Worm (Caenorhabditis elegans): ENCODE results near the gene F32D8.3.

F32D8.3 gene

ce11 chrV:10896295-10896694 is 9.7 kb downstream of the F32D8.3 start, which contains the start of gene F32D8.13:
TSS of gene F32D8.13 (minus strand) at chrV:10896543.
- no peak for TF ChIP-seq ama-1 (optimal IDR thresholded peaks at IDR 0.05)
- no peak for TF ChIP-seq sox-2 (GFP tag; IDR thresholded peaks at IDR 0.05)
- TF ChIP-seq ceh-2 (tag; optimal IDR thresholded peaks at IDR 0.05) = no peak
- TF ChIP-seq pqm-1 (tag; optimal IDR thresholded peaks at IDR 0.05) = no peak
- no peak for TF ChIP-seq ceh-9 (tag; optimal IDR thresholded peaks at IDR 0.05)
- no peak for TF ChIP-seq fkh-10 (GFP tag; optimal IDR thresholded peaks at IDR 0.05)
- no peak for TF ChIP-seq T23F11.4 (GFP tag; optimal IDR thresholded peaks at IDR 0.05)
- TF ChIP-seq pros-1 (tag; optimal IDR thresholded peaks at IDR 0.05) = no peak
- TF ChIP-seq hlh-6 (tag; optimal IDR thresholded peaks at IDR 0.05) = no peak
- no peak for TF ChIP-seq tbx-2 (tag; optimal IDR thresholded peaks at IDR 0.05)
- TF ChIP-seq K09A11.1 (tag; optimal IDR thresholded peaks at IDR 0.05; ENCODE audit: insufficient read depth) = no peak

ce11 chrV:10896706-10897105 is 10.1 kb downstream of the F32D8.3 start:
- TF ChIP-seq tbx-2 (tag; optimal IDR thresholded peaks at IDR 0.05) = no peak
- TF ChIP-seq hlh-13 (GFP tag; optimal IDR thresholded peaks at IDR 0.05) = no peak
- no peak for TF ChIP-seq ceh-34 (tag; optimal IDR thresholded peaks at IDR 0.05)
- no peak for TF ChIP-seq sox-2 (GFP tag; IDR thresholded peaks at IDR 0.05)
- no peak for TF ChIP-seq fax-1 (tag; optimal IDR thresholded peaks at IDR 0.05)
- no peak for TF ChIP-seq ceh-45 (GFP tag; IDR thresholded peaks at IDR 0.05)
- TF ChIP-seq pha-2 (tag; optimal IDR thresholded peaks at IDR 0.05) = no peak
- no peak for TF ChIP-seq ceh-2 (tag; optimal IDR thresholded peaks at IDR 0.05)
- no peak for TF ChIP-seq hlh-15 (tag; optimal IDR thresholded peaks at IDR 0.05)
- no peak for TF ChIP-seq ets-4 (tag; optimal IDR thresholded peaks at IDR 0.05)
- TF ChIP-seq unc-86 (tag; optimal IDR thresholded peaks at IDR 0.05) = no peak
- no peak for TF ChIP-seq madf-2 (tag; optimal IDR thresholded peaks at IDR 0.05)
- TF ChIP-seq Y22D7AL.16 (tag; optimal IDR thresholded peaks at IDR 0.05) = no peak
- no peak for TF ChIP-seq rnt-1 (tag; optimal IDR thresholded peaks at IDR 0.05)
- no peak for TF ChIP-seq ahr-1 (tag; optimal IDR thresholded peaks at IDR 0.05)
- no peak for TF ChIP-seq ceh-22 (tag; optimal IDR thresholded peaks at IDR 0.05)
- no peak for TF ChIP-seq elt-4 (tag; optimal IDR thresholded peaks at IDR 0.05)

- TF ChIP-seq ceh-30 (tag; optimal IDR thresholded peaks at IDR 0.05) (no peak), nhr-11 (tag; optimal IDR thresholded peaks at IDR 0.05) (no peak), hlh-13 (GFP tag; optimal IDR thresholded peaks at IDR 0.05) (no peak), Y22D7AL.16 (tag; optimal IDR thresholded peaks at IDR 0.05) (no peak), C38D4.7 (GFP tag; optimal IDR thresholded peaks at IDR 0.05) (no peak), ttx-3 (tag; optimal IDR thresholded peaks at IDR 0.05) (no peak), hlh-8 (tag; optimal IDR thresholded peaks at IDR 0.05) (no peak), madf-2 (tag; optimal IDR thresholded peaks at IDR 0.05) (no peak), ceh-19 (GFP tag; optimal IDR thresholded peaks at IDR 0.05) (no peak), gmeb-2 (tag; optimal IDR thresholded peaks at IDR 0.05) (no peak), ahr-1 (tag; optimal IDR thresholded peaks at IDR 0.05) (no peak), pha-2 (tag; optimal IDR thresholded peaks at IDR 0.05) (no peak), ceh-45 (GFP tag; IDR thresholded peaks at IDR 0.05) (no peak), ceh-34 (tag; optimal IDR thresholded peaks at IDR 0.05) (no peak), ceh-31 (tag; optimal IDR thresholded peaks at IDR 0.05) (no peak), unc-86 (tag; optimal IDR thresholded peaks at IDR 0.05) (no peak), pqm-1 (tag; optimal IDR thresholded peaks at IDR 0.05) (no peak)
Observed at ce11 chrV:10897106-10897171, 10.3 kb downstream of the F32D8.3 start, which contains the start of gene sec-61.G. TSS of gene sec-61.G (minus strand) at chrV:10897143.

- TF ChIP-seq F13H6.1 (tag; optimal IDR thresholded peaks at IDR 0.05) (peak; percentile 66), ahr-1 (tag; optimal IDR thresholded peaks at IDR 0.05) (peak; percentile 65), ceh-19 (GFP tag; optimal IDR thresholded peaks at IDR 0.05) (peak; percentile 65), lim-6 (tag; optimal IDR thresholded peaks at IDR 0.05) (peak; percentile 57), elt-4 (tag; optimal IDR thresholded peaks at IDR 0.05) (no peak), fkh-6 (tag; optimal IDR thresholded peaks at IDR 0.05) (peak; percentile 40), hlh-30 (tag; optimal IDR thresholded peaks at IDR 0.05; ENCODE audit: insufficient read depth) (peak; percentile 60), dve-1 (tag; optimal IDR thresholded peaks at IDR 0.05) (peak; percentile 95), ceh-24 (tag; optimal IDR thresholded peaks at IDR 0.05) (no peak), mec-3 (tag; optimal IDR thresholded peaks at IDR 0.05; ENCODE audit: borderline replicate concordance) (no peak), fax-1 (tag; optimal IDR thresholded peaks at IDR 0.05) (peak; percentile 49), hlh-6 (tag; optimal IDR thresholded peaks at IDR 0.05) (no peak), sox-4 (tag; optimal IDR thresholded peaks at IDR 0.05) (peak; percentile 52), ztf-16 (tag; optimal IDR thresholded peaks at IDR 0.05) (peak; percentile 68), ceh-45 (GFP tag; IDR thresholded peaks at IDR 0.05) (peak; percentile 47; the same call in 1 of the 2 replicates), rnt-1 (tag; optimal IDR thresholded peaks at IDR 0.05) (peak; percentile 85), unc-3 (GFP tag; conservative IDR thresholded peaks at IDR 0.05) (0 out of 2 replicates have a peak, but pooled peaks have one; percentile 36), unc-3 (tag; optimal IDR thresholded peaks at IDR 0.05) (no peak), ttx-3 (tag; optimal IDR thresholded peaks at IDR 0.05) (no peak), pag-3 (tag; optimal IDR thresholded peaks at IDR 0.05; ENCODE audit: borderline replicate concordance) (no peak), ceh-34 (tag; optimal IDR thresholded peaks at IDR 0.05) (peak; percentile 89), ceh-31 (tag; optimal IDR thresholded peaks at IDR 0.05) (peak; percentile 90), ceh-22 (tag; optimal IDR thresholded peaks at IDR 0.05) (no peak), odd-2 (tag; optimal IDR thresholded peaks at IDR 0.05) (no peak), tbx-2 (tag; optimal IDR thresholded peaks at IDR 0.05) (peak; percentile 92), syd-9 (tag; optimal IDR thresholded peaks at IDR 0.05) (peak; percentile 47), ets-4 (tag; optimal IDR thresholded peaks at IDR 0.05) (peak; percentile 80)
Observed at ce11 chrV:10897172-10897571, 10.5 kb downstream of the F32D8.3 start.
